Worm (Caenorhabditis elegans) whole organism, L3 larva: Measurements from ENCODE around the gene sra-27.

ENCODE experiments used
- elt-2 ChIP-seq: sonication (generic microtip); optimal IDR thresholded peaks from 2 replicates; lab custom pipeline; 2016; ENCODE audit warnings: missing genetic modification reagents, mild to moderate bottlenecking, missing genetic modification characterization, missing compliant biosample characterization
- lsy-12 ChIP-seq: sonication (generic microtip); optimal IDR thresholded peaks from 2 replicates; lab custom pipeline; 2016; ENCODE audit warnings: mild to moderate bottlenecking, missing genetic modification characterization, missing compliant biosample characterization
- nhr-11 ChIP-seq: fragments of 150-350 bp; optimal IDR thresholded peaks from 2 replicates; lab custom pipeline; 2014; ENCODE audit warnings: missing biosample characterization, missing genetic modification characterization
- nhr-12 ChIP-seq: fragments of 150-350 bp; optimal IDR thresholded peaks from 2 replicates; lab custom pipeline; 2014; ENCODE audit warnings: missing biosample characterization, missing genetic modification characterization
- nhr-67 ChIP-seq: fragments of 150-350 bp; optimal IDR thresholded peaks from 2 replicates; lab custom pipeline; 2014; ENCODE audit warnings: missing biosample characterization, missing genetic modification characterization
- skn-1 ChIP-seq: fragments of 150-350 bp; optimal IDR thresholded peaks from 2 replicates; lab custom pipeline; 2014; ENCODE audit warnings: missing biosample characterization, missing genetic modification characterization
- snpc-4 ChIP-seq: fragments of 150-350 bp; optimal IDR thresholded peaks from 2 replicates; lab custom pipeline; 2014; ENCODE audit warnings: missing biosample characterization, missing genetic modification characterization
- zag-1 ChIP-seq: fragments of 150-350 bp; optimal IDR thresholded peaks from 2 replicates; lab custom pipeline; 2014; ENCODE audit warnings: missing biosample characterization, missing genetic modification characterization

- no peak for TF ChIP-seq nhr-12 (tag; lab: Kevin White, UChicago)
- TF ChIP-seq skn-1 (tag; lab: Kevin White, UChicago) = no peak
- no peak for TF ChIP-seq nhr-67 (tag; lab: Kevin White, UChicago)
- no peak for TF ChIP-seq nhr-11 (tag; lab: Kevin White, UChicago)
- no peak for TF ChIP-seq snpc-4
- peak; percentile 16 for TF ChIP-seq elt-2
- no peak for TF ChIP-seq zag-1 (tag; lab: Kevin White, UChicago)
- TF ChIP-seq lsy-12 = no peak
Observed at ce11 chrII:6587264-6587870, 18.6 kb downstream of the sra-27 start, which contains the start of gene C56C10.7.
